Fruit fly (Drosophila melanogaster): ENCODE results near the gene Grip163.
A peak's percentile ranks its signal among the peaks of the same experiment; 100 is the strongest.

Grip163 gene

DNA sequence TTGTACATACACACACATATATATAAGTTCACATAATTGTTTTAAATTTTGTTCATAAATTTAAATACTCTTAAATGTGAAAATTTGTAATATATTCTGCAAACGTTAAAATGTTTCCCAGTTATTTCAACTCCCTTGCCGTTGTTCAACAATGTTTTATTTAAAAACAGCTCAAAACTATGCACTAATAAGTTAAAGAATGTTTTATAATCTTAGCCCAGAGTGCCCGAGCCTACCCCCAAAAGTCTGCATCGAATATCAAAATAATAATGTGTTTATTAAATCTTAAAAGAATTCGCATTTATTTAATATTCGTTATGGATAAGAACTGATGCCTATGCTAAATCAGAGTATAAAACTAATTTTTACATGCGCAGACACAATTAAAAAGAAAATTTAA lies 10.0 kb upstream of the Grip163 start:
- no peak for TF ChIP-seq ro (GFP tag; IDR thresholded peaks at IDR 0.05)
- peak; percentile 27 for TF ChIP-seq stwl (tag; optimal IDR thresholded peaks at IDR 0.05)
- TF ChIP-seq CG15601 (tag; optimal IDR thresholded peaks at IDR 0.05), result peak; percentile 78
- no peak for TF ChIP-seq cato (GFP tag; optimal IDR thresholded peaks at IDR 0.05; ENCODE audit: borderline replicate concordance)

DNA sequence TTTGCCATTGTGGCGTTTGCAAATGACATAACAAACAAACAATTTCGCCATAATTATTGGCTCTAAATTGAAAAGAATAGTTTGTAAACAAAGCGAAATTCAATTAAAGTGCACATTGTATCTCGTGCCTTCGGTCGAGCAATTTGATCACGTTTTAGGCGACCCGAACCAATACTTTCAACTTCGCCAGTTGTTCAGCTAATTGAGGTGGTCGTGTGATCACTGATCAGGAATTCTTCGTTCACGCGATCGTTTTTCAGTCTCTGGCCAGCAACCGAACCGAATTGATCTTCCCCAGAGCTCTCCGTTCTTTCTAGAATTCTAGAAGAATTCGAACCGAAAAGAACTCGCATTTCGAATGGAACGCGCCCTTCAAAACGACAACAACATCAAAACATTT lies 6.2 kb upstream of the Grip163 start:
- TF ChIP-seq CG6791 (GFP tag; IDR thresholded peaks at IDR 0.05; ENCODE audit: partially characterized antibody) (0 out of 3 replicates have a peak, but pooled peaks have one; percentile 43), danr (GFP tag; IDR thresholded peaks at IDR 0.05) (no peak), Ptx1 (GFP tag; IDR thresholded peaks at IDR 0.05) (no peak), sd (tag; optimal IDR thresholded peaks at IDR 0.05) (peak; percentile 35), amos (GFP tag; IDR thresholded peaks at IDR 0.05; ENCODE audit: partially characterized antibody) (no peak), Deaf1 (tag; optimal IDR thresholded peaks at IDR 0.05) (peak; percentile 74), Optix (GFP tag; IDR thresholded peaks at IDR 0.05) (no peak), psq (GFP tag; optimal IDR thresholded peaks at IDR 0.05) (no peak), bowl (GFP tag; IDR thresholded peaks at IDR 0.05) (no peak), tna (GFP tag; IDR thresholded peaks at IDR 0.05; ENCODE audit: partially characterized antibody) (no peak), PHDP (tag; optimal IDR thresholded peaks at IDR 0.05) (no peak), CG6175 (GFP tag; IDR thresholded peaks at IDR 0.05) (no peak), cwo (GFP tag; optimal IDR thresholded peaks at IDR 0.05) (peak; percentile 74), CG3995 (GFP tag; optimal IDR thresholded peaks at IDR 0.05) (peak; percentile 5), row (GFP tag; IDR thresholded peaks at IDR 0.05) (no peak), rib (GFP tag; IDR thresholded peaks at IDR 0.05) (peak; percentile 11; the same call in 1 of the 2 replicates), CG8944 (GFP tag; optimal IDR thresholded peaks at IDR 0.05) (no peak), CG15011 (GFP tag; optimal IDR thresholded peaks at IDR 0.05) (no peak), CG2199 (GFP tag; IDR thresholded peaks at IDR 0.05) (peak; percentile 44; the same call in 1 of the 3 replicates), H15 (GFP tag; IDR thresholded peaks at IDR 0.05) (no peak), E2f1 (GFP tag; IDR thresholded peaks at IDR 0.05) (no peak), CG13296 (GFP tag; optimal IDR thresholded peaks at IDR 0.05) (no peak), CG7372 (GFP tag; IDR thresholded peaks at IDR 0.05) (no peak), CG15601 (tag; optimal IDR thresholded peaks at IDR 0.05) (peak; percentile 53), CG31365 (tag; optimal IDR thresholded peaks at IDR 0.05) (no peak)

DNA sequence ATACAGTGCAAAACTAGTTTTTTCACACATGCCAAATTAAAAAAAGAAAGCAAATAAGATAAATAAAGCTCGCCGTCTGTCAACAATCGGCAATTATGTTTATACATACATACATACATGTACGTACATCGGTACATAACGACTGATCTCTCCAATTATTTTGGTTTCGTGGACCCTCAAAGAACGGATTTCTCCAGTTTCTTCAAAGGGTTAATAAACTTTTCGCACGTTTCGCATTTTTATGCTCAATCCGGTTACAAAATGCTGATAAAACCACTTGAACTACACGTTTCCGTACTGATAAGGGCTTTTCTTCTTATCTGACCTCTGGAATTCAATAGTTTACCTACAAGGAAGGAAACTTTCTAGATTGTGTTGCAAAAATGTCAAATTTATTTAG lies 5.5 kb upstream of the Grip163 start:
- TF ChIP-seq sd (tag; optimal IDR thresholded peaks at IDR 0.05) (peak; percentile 35), cwo (GFP tag; optimal IDR thresholded peaks at IDR 0.05) (peak; percentile 56), E2f2 (GFP tag; IDR thresholded peaks at IDR 0.05) (no peak), H15 (GFP tag; IDR thresholded peaks at IDR 0.05) (no peak)

DNA sequence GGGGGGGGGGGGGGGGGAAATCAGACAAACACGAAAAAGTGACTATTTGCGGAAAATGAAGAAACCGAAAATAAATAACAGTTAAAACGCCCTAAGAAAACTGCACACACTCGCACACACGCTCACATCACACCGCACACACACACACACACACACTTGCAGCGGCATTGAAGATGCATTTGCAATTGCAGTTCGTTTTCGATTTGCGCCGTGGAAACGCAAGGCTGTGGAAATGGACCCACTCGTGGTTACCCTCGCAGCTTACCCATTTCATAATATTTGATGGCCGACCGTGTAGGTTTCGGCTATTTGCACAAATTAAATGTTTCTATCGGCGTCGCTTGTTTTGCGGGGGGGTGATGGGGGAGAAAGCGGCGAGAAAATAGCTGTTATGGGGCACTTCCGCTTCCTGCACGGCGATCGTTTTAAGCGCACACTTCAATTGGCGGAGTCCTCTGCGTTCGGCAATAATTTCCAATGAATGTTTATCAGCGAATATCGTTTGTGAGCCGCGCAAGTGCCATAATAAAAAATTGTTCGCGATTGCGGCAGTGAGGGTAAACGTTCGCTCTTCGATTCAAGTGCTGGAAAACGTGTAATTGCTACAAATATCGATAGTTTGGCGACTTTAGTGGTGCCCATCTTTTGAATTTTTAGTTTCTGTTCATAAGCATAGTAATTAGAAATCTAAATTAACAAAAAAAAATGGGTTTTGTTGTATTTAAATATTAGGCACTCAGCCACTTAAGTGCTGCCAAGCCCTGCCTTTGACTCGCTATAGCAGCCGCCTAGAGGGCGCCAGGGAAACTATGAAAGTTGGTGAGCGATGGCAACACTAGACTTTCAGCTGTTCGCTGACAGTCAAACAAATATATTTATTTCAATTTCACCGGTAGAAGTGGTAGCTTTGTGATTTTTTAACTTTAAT lies 4.6 kb upstream of the Grip163 start, which contains the start of the genes Pop2 and CG6928:
TSS of gene Pop2 (minus strand) at position 595 of the 928 bp plus-strand sequence.
TSS of gene CG6928 (plus strand) at position 835 of the 928 bp plus-strand sequence.
- TF ChIP-seq Hr39 (optimal IDR thresholded peaks at IDR 0.05) (no peak), slou (GFP tag; optimal IDR thresholded peaks at IDR 0.05) (peak; percentile 56), crc (GFP tag; optimal IDR thresholded peaks at IDR 0.05) (peak; percentile 70), CG17385 (GFP tag; optimal IDR thresholded peaks at IDR 0.05) (peak; percentile 31), Adf1 (GFP tag; IDR thresholded peaks at IDR 0.05) (peak; percentile 51), toy (GFP tag; IDR thresholded peaks at IDR 0.05) (no peak), dysf (GFP tag; IDR thresholded peaks at IDR 0.05) (peak; percentile 71), CG17612 (GFP tag; IDR thresholded peaks at IDR 0.05) (no peak), sr (GFP tag; IDR thresholded peaks at IDR 0.05) (no peak), bowl (GFP tag; IDR thresholded peaks at IDR 0.05) (no peak), Drgx (GFP tag; IDR thresholded peaks at IDR 0.05) (no peak), fd102C (GFP tag; optimal IDR thresholded peaks at IDR 0.05) (no peak), NC2β (GFP tag; optimal IDR thresholded peaks at IDR 0.05) (peak; percentile 82), Antp (GFP tag; optimal IDR thresholded peaks at IDR 0.05) (peak; percentile 86), grn (GFP tag; optimal IDR thresholded peaks at IDR 0.05) (no peak), gsb (GFP tag; IDR thresholded peaks at IDR 0.05) (0 out of 2 replicates have a peak, but pooled peaks have one; percentile 37), wdn (GFP tag; IDR thresholded peaks at IDR 0.05) (no peak), D19B (GFP tag; optimal IDR thresholded peaks at IDR 0.05) (peak; percentile 19), sim (GFP tag; IDR thresholded peaks at IDR 0.05) (no peak)
